Worm (Caenorhabditis elegans) whole organism, L2 larva: ENCODE results near the gene nhr-168.

Experiments
- C34F6.9 ChIP-seq: fragments of 150-350 bp; optimal IDR thresholded peaks from 2 replicates; lab custom pipeline; 2014; ENCODE audit warnings: missing biosample characterization, missing genetic modification characterization
- F13H6.1 ChIP-seq: sonication (generic microtip); optimal IDR thresholded peaks from 2 replicates; lab custom pipeline; 2016; ENCODE audit warnings: missing genetic modification characterization, missing compliant biosample characterization
- R02D3.7 ChIP-seq: fragments of 150-350 bp; optimal IDR thresholded peaks from 2 replicates; lab custom pipeline; 2014; ENCODE audit warnings: missing biosample characterization, missing genetic modification characterization
- Y55F3AM.14 ChIP-seq: fragments of 200-800 bp; sonication (Bioruptor generic); optimal IDR thresholded peaks from 2 replicates; lab custom pipeline; 2018; ENCODE audit warnings: mild to moderate bottlenecking, missing genetic modification characterization, missing compliant biosample characterization
- ZK546.5 ChIP-seq: sonication (generic microtip); optimal IDR thresholded peaks from 2 replicates; lab custom pipeline; 2017; ENCODE audit warnings: missing biosample characterization, missing genetic modification characterization
- alr-1 ChIP-seq: fragments of 150-350 bp; optimal IDR thresholded peaks from 2 replicates; lab custom pipeline; 2014; ENCODE audit warnings: missing biosample characterization, missing genetic modification characterization
- aly-2 ChIP-seq: fragments of 150-350 bp; optimal IDR thresholded peaks from 2 replicates; lab custom pipeline; 2014; ENCODE audit warnings: missing biosample characterization, missing genetic modification characterization
- ama-1 ChIP-seq: fragments of 150-350 bp; optimal IDR thresholded peaks from 2 replicates; lab custom pipeline; 2018; ENCODE audit warnings: inconsistent platforms
- blmp-1 ChIP-seq: sonication (generic microtip); optimal IDR thresholded peaks from 2 replicates; lab custom pipeline; 2017; ENCODE audit warnings: missing genetic modification characterization, mild to moderate bottlenecking, missing compliant biosample characterization, antibody characterized with exemption, moderate library complexity; ENCODE audit not compliant: insufficient read depth
- ceh-16 ChIP-seq: fragments of 150-350 bp; optimal IDR thresholded peaks from 2 replicates; lab custom pipeline; 2014; ENCODE audit warnings: missing biosample characterization, missing genetic modification characterization
- ceh-82 ChIP-seq: fragments of 150-350 bp; optimal IDR thresholded peaks from 2 replicates; lab custom pipeline; 2014; ENCODE audit warnings: missing biosample characterization, missing genetic modification characterization
- crh-2 ChIP-seq: sonication (generic microtip); optimal IDR thresholded peaks from 2 replicates; lab custom pipeline; 2017; ENCODE audit warnings: missing biosample characterization, missing genetic modification characterization
- dmd-4 ChIP-seq: sonication (generic microtip); optimal IDR thresholded peaks from 2 replicates; lab custom pipeline; 2017; ENCODE audit warnings: missing biosample characterization, missing genetic modification characterization
- egl-27 ChIP-seq: sonication (generic microtip); optimal IDR thresholded peaks from 3 replicates; lab custom pipeline; 2017; ENCODE audit warnings: missing biosample characterization, missing genetic modification reagents, missing genetic modification characterization
- elt-1 ChIP-seq: fragments of 150-350 bp; optimal IDR thresholded peaks from 2 replicates; lab custom pipeline; 2014; ENCODE audit warnings: missing biosample characterization, missing genetic modification characterization
- elt-3 ChIP-seq: sonication (generic microtip); optimal IDR thresholded peaks from 2 replicates; lab custom pipeline; 2017; ENCODE audit warnings: missing biosample characterization, missing genetic modification characterization
- fos-1 ChIP-seq: fragments of 150-350 bp; optimal IDR thresholded peaks from 2 replicates; lab custom pipeline; 2014; ENCODE audit warnings: missing biosample characterization, missing genetic modification characterization
- gmeb-1 ChIP-seq: fragments of 150-350 bp; optimal IDR thresholded peaks from 2 replicates; lab custom pipeline; 2014; ENCODE audit warnings: missing biosample characterization, missing genetic modification characterization
- lin-11 ChIP-seq: fragments of 150-350 bp; sonication (generic microtip); optimal IDR thresholded peaks from 2 replicates; lab custom pipeline; 2014; ENCODE audit warnings: missing biosample characterization, missing genetic modification characterization, inconsistent platforms, mixed read lengths
- lin-13 ChIP-seq: fragments of 150-350 bp; optimal IDR thresholded peaks from 2 replicates; lab custom pipeline; 2014; ENCODE audit warnings: missing biosample characterization, missing genetic modification reagents, missing genetic modification characterization
- lin-39 ChIP-seq: fragments of 150-350 bp; optimal IDR thresholded peaks from 2 replicates; lab custom pipeline; 2014; ENCODE audit warnings: missing biosample characterization, missing genetic modification reagents, missing genetic modification characterization
- lsy-2 ChIP-seq, 2 experiments: fragments of 150-350 bp in 1 of 2; sonication (generic microtip) in 1 of 2; optimal IDR thresholded peaks; 2 replicates each; lab custom pipeline; 2014 to 2017; ENCODE audit warnings: missing biosample characterization in 2 of 2, missing genetic modification characterization in 2 of 2
- mab-5 ChIP-seq: fragments of 150-350 bp; optimal IDR thresholded peaks from 2 replicates; lab custom pipeline; 2014; ENCODE audit warnings: missing biosample characterization, missing genetic modification characterization
- mbf-1 ChIP-seq: sonication (generic microtip); optimal IDR thresholded peaks from 2 replicates; lab custom pipeline; 2017; ENCODE audit warnings: missing biosample characterization, missing genetic modification characterization
- mdl-1 ChIP-seq, 2 experiments: fragments of 150-350 bp in 1 of 2; sonication (generic microtip) in 1 of 2; optimal IDR thresholded peaks; 2 replicates each; lab custom pipeline; 2017; ENCODE audit warnings: missing biosample characterization in 2 of 2, missing genetic modification characterization in 2 of 2
- nhr-10 ChIP-seq: sonication (generic microtip); optimal IDR thresholded peaks from 2 replicates; lab custom pipeline; 2017; ENCODE audit warnings: missing biosample characterization, missing genetic modification characterization
- nhr-11 ChIP-seq: fragments of 150-350 bp; optimal IDR thresholded peaks from 2 replicates; lab custom pipeline; 2014; ENCODE audit warnings: missing biosample characterization, missing genetic modification characterization
- nhr-12 ChIP-seq: fragments of 150-350 bp; optimal IDR thresholded peaks from 2 replicates; lab custom pipeline; 2014; ENCODE audit warnings: missing biosample characterization, missing genetic modification characterization
- nhr-129 ChIP-seq: fragments of 150-350 bp; optimal IDR thresholded peaks from 2 replicates; lab custom pipeline; 2014; ENCODE audit warnings: missing biosample characterization, missing genetic modification characterization
- nhr-21 ChIP-seq: fragments of 150-350 bp; optimal IDR thresholded peaks from 2 replicates; lab custom pipeline; 2014; ENCODE audit warnings: missing biosample characterization, missing genetic modification characterization
- nhr-23 ChIP-seq: fragments of 150-350 bp; optimal IDR thresholded peaks from 2 replicates; lab custom pipeline; 2014; ENCODE audit warnings: missing biosample characterization, missing genetic modification reagents, missing genetic modification characterization
- nhr-237 ChIP-seq: fragments of 150-350 bp; optimal IDR thresholded peaks from 2 replicates; lab custom pipeline; 2014; ENCODE audit warnings: missing biosample characterization, missing genetic modification characterization
- nhr-25 ChIP-seq: fragments of 150-350 bp; sonication (generic microtip); optimal IDR thresholded peaks from 3 replicates; lab custom pipeline; 2014; ENCODE audit warnings: missing biosample characterization, missing genetic modification characterization
- nhr-6 ChIP-seq: fragments of 150-350 bp; optimal IDR thresholded peaks from 2 replicates; lab custom pipeline; 2014; ENCODE audit warnings: missing biosample characterization, missing genetic modification characterization
- nhr-77 ChIP-seq: fragments of 150-350 bp; optimal IDR thresholded peaks from 2 replicates; lab custom pipeline; 2014; ENCODE audit warnings: missing biosample characterization, missing genetic modification characterization
- peb-1 ChIP-seq: fragments of 150-350 bp; optimal IDR thresholded peaks from 2 replicates; lab custom pipeline; 2014; ENCODE audit warnings: missing biosample characterization, missing genetic modification characterization
- sem-4 ChIP-seq: fragments of 150-350 bp; optimal IDR thresholded peaks from 2 replicates; lab custom pipeline; 2014; ENCODE audit warnings: missing biosample characterization, missing genetic modification reagents, missing genetic modification characterization
- skn-1 ChIP-seq: sonication (generic microtip); optimal IDR thresholded peaks from 2 replicates; lab custom pipeline; 2017; ENCODE audit warnings: missing biosample characterization, missing genetic modification characterization
- sma-3 ChIP-seq: sonication (generic microtip); optimal IDR thresholded peaks from 2 replicates; lab custom pipeline; 2016; ENCODE audit warnings: missing genetic modification reagents, missing genetic modification characterization, missing compliant biosample characterization
- sma-9 ChIP-seq, 2 experiments: fragments of 150-350 bp in 1 of 2; sonication (generic microtip) in 1 of 2; optimal IDR thresholded peaks; 2 replicates each; lab custom pipeline; 2014 to 2016; ENCODE audit warnings: missing genetic modification characterization in 2 of 2, mild to moderate bottlenecking in 1 of 2, missing biosample characterization in 1 of 2, missing compliant biosample characterization in 1 of 2, missing genetic modification reagents in 1 of 2, moderate library complexity in 1 of 2
- snpc-4 ChIP-seq: fragments of 150-350 bp; optimal IDR thresholded peaks from 2 replicates; lab custom pipeline; 2014; ENCODE audit warnings: missing biosample characterization, missing genetic modification characterization
- unc-39 ChIP-seq: fragments of 150-350 bp; optimal IDR thresholded peaks from 2 replicates; lab custom pipeline; 2014; ENCODE audit warnings: missing biosample characterization, missing genetic modification characterization
- unc-55 ChIP-seq: fragments of 150-350 bp; sonication (generic microtip); optimal IDR thresholded peaks from 3 replicates; lab custom pipeline; 2014; ENCODE audit warnings: missing biosample characterization, missing genetic modification reagents, missing genetic modification characterization
- unc-62 ChIP-seq: fragments of 150-350 bp; optimal IDR thresholded peaks from 2 replicates; lab custom pipeline; 2014; ENCODE audit warnings: missing biosample characterization, missing genetic modification reagents, missing genetic modification characterization
- zag-1 ChIP-seq: fragments of 150-350 bp; optimal IDR thresholded peaks from 2 replicates; lab custom pipeline; 2014; ENCODE audit warnings: missing biosample characterization, missing genetic modification characterization
- ztf-1 ChIP-seq: fragments of 200-800 bp; sonication (Bioruptor generic); conservative IDR thresholded peaks from 2 replicates; pipeline ENCODE4 v1.3.6; 2022; ENCODE audit warnings: missing genetic modification characterization, missing compliant biosample characterization
- ztf-11 ChIP-seq: sonication (generic microtip); optimal IDR thresholded peaks from 2 replicates; lab custom pipeline; 2017; ENCODE audit warnings: missing biosample characterization, missing genetic modification characterization
- ztf-4 ChIP-seq: fragments of 150-350 bp; optimal IDR thresholded peaks from 2 replicates; lab custom pipeline; 2014; ENCODE audit warnings: missing biosample characterization, missing genetic modification characterization

The nhr-168 gene

ce11 chrV:13317911-13318502, 15.7 kb downstream of the nhr-168 start, which contains the start of the genes col-161 and srh-18:
Gene col-161 (minus strand): TSS chrV:13318011.
Gene srh-18 (plus strand): TSS chrV:13318452.
- TF ChIP-seq crh-2 (tag; lab: Kevin White, UChicago), result no peak
- TF ChIP-seq nhr-23 (tag; lab: Kevin White, UChicago), result no peak
- TF ChIP-seq blmp-1 (tag; lab: Kevin White, UChicago), result no peak
- no peak for TF ChIP-seq ceh-82 (tag; lab: Kevin White, UChicago)
- TF ChIP-seq mbf-1 (tag; lab: Kevin White, UChicago), result no peak
- no peak for TF ChIP-seq R02D3.7 (tag; lab: Kevin White, UChicago)
- TF ChIP-seq aly-2 (tag; lab: Kevin White, UChicago), result no peak
- TF ChIP-seq lin-39, result no peak

ce11 chrV:13313045-13313623, 20.5 kb downstream of the nhr-168 start, which contains the start of gene C50B6.3:
Gene C50B6.3 (plus strand): TSS chrV:13313573.
- TF ChIP-seq ama-1 (lab: Kevin White, UChicago) (no peak), nhr-6 (no peak), lsy-2 (tag; optimal IDR thresholded peaks at IDR 0.05; lab: Kevin White, UChicago) (peak; percentile 80 to 92), lin-39 (no peak), crh-2 (tag; lab: Kevin White, UChicago) (peak; percentile 76), mdl-1 (tag; optimal IDR thresholded peaks at IDR 0.05; lab: Kevin White, UChicago) (no peak), nhr-10 (tag; lab: Kevin White, UChicago) (no peak), unc-39 (tag; lab: Kevin White, UChicago) (no peak), mab-5 (peak; percentile 51), sma-3 (GFP tag; lab: Kevin White, UChicago) (peak; percentile 93), ztf-11 (tag; lab: Kevin White, UChicago) (no peak), ceh-82 (tag; lab: Kevin White, UChicago) (no peak), elt-3 (tag; lab: Kevin White, UChicago) (no peak), C34F6.9 (peak; percentile 86), unc-55 (GFP tag; lab: Kevin White, UChicago) (no peak), mbf-1 (tag; lab: Kevin White, UChicago) (no peak), nhr-77 (no peak), unc-62 (GFP tag; lab: Kevin White, UChicago) (no peak), egl-27 (peak; percentile 21), dmd-4 (no peak), peb-1 (tag; lab: Kevin White, UChicago) (no peak), ceh-16 (tag; lab: Kevin White, UChicago) (peak; percentile 65), elt-1 (no peak), nhr-129 (no peak), ztf-4 (tag; lab: Kevin White, UChicago) (peak; percentile 47), blmp-1 (tag; lab: Kevin White, UChicago) (peak; percentile 37), nhr-11 (tag; lab: Kevin White, UChicago) (no peak), lin-13 (GFP tag; lab: Kevin White, UChicago) (peak; percentile 73), F13H6.1 (tag; lab: Kevin White, UChicago) (peak; percentile 80), nhr-21 (peak; percentile 58), zag-1 (tag; lab: Kevin White, UChicago) (no peak), snpc-4 (tag; lab: Kevin White, UChicago) (peak; percentile 77), nhr-237 (no peak), nhr-25 (tag; lab: Kevin White, UChicago) (no peak), ZK546.5 (tag; lab: Kevin White, UChicago) (no peak), skn-1 (tag; lab: Kevin White, UChicago) (no peak), ztf-1 (GFP tag; lab: Robert Waterston, UW) (no peak), sem-4 (tag; lab: Kevin White, UChicago) (peak; percentile 79), aly-2 (tag; lab: Kevin White, UChicago) (no peak), gmeb-1 (tag; lab: Kevin White, UChicago) (peak; percentile 85), alr-1 (no peak), R02D3.7 (tag; lab: Kevin White, UChicago) (peak; percentile 14), lin-11 (peak; percentile 55), nhr-12 (tag; lab: Kevin White, UChicago) (no peak), fos-1 (peak; percentile 53), nhr-23 (tag; lab: Kevin White, UChicago) (no peak), Y55F3AM.14 (GFP tag; lab: Kevin White, UChicago) (no peak), sma-9 (GFP tag; optimal IDR thresholded peaks at IDR 0.05; lab: Kevin White, UChicago) (peak; percentile 97), sma-9 (tag; optimal IDR thresholded peaks at IDR 0.05; lab: Kevin White, UChicago) (no peak)
